Worm (Caenorhabditis elegans) whole organism, young adult: Measurements from ENCODE around the gene R08E3.1.

Source experiments
- D2030.7 ChIP-seq: fragments of 200-800 bp; sonication (Bioruptor generic); IDR thresholded peaks from 2 replicates; pipeline ENCODE4 v1.3.6; 2022; ENCODE audit warnings: missing genetic modification reagents, missing genetic modification characterization, missing compliant biosample characterization
- ama-1 ChIP-seq, 3 experiments: fragments of 150-350 bp in 1 of 3; sonication (generic microtip) in 2 of 3; optimal IDR thresholded peaks; 2 replicates each; lab custom pipeline; 2014 to 2018; ENCODE audit warnings: missing biosample characterization in 2 of 3, missing genetic modification characterization in 2 of 3, missing genetic modification reagents in 2 of 3
- dpl-1 ChIP-seq: fragments of 150-350 bp; optimal IDR thresholded peaks from 2 replicates; lab custom pipeline; 2014; ENCODE audit warnings: missing biosample characterization, missing genetic modification reagents, missing genetic modification characterization
- hrde-1 ChIP-seq: sonication (generic microtip); optimal IDR thresholded peaks from 2 replicates; lab custom pipeline; 2016; ENCODE audit warnings: missing genetic modification characterization, mild to moderate bottlenecking, missing compliant biosample characterization, moderate library complexity, missing genotype, missing genetic modification reagents, borderline replicate concordance
- madf-6 ChIP-seq: fragments of 200-800 bp; sonication (Bioruptor generic); IDR thresholded peaks from 2 replicates; pipeline ENCODE4 v1.3.6; 2022; ENCODE audit warnings: missing genetic modification reagents, missing genetic modification characterization, missing compliant biosample characterization
- pha-4 ChIP-seq: fragments of 150-350 bp; sonication (generic microtip); optimal IDR thresholded peaks from 2 replicates; lab custom pipeline; 2014; ENCODE audit warnings: missing biosample characterization, missing genetic modification reagents, missing genetic modification characterization
- unc-130 ChIP-seq: sonication (generic microtip); optimal IDR thresholded peaks from 2 replicates; lab custom pipeline; 2016; ENCODE audit warnings: missing genetic modification reagents, missing genetic modification characterization, missing compliant biosample characterization

DNA sequence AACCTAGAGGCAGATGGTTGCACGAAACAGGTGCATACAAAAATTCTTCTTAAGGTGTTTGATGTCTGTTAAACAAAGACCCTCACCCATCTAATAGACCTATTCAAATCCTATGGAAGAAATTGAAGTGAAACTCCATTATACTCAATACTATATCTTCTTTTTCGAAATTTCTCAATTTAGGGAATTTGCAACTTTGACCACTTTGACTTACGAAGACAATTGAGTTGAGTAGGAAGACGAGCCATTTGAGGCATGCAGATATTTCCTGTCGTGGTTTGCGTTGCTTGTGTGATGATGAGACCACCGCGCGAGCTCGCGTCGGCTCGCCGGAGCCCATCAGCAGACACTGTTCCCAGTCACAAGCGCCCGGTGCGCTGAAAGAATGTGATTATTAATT, 48.2 kb downstream of the R08E3.1 start:
- TF ChIP-seq dpl-1 (GFP tag; lab: Kevin White, UChicago) (no peak), pha-4 (tag; lab: Kevin White, UChicago) (no peak), hrde-1 (tag; lab: Kevin White, UChicago) (no peak), madf-6 (no peak), unc-130 (GFP tag; lab: Kevin White, UChicago) (no peak), D2030.7 (GFP tag; lab: Robert Waterston, UW) (no peak), ama-1 (optimal IDR thresholded peaks at IDR 0.05; lab: Kevin White, UChicago) (no peak), ama-1 (GFP tag; optimal IDR thresholded peaks at IDR 0.05; lab: Kevin White, UChicago) (no peak)
